Worm (Caenorhabditis elegans): ENCODE data around the gene blos-2.

ce11 chrIV:6329339-6329738 lies 4.7 kb upstream of the blos-2 start, which contains the start of gene seu-1:
- TF ChIP-seq ces-1 (GFP tag; optimal IDR thresholded peaks at IDR 0.05) = no peak
- TF ChIP-seq mep-1 (tag; optimal IDR thresholded peaks at IDR 0.05) = no peak
- no peak for TF ChIP-seq unc-39 (tag; optimal IDR thresholded peaks at IDR 0.05)
- TF ChIP-seq unc-62 (GFP tag; optimal IDR thresholded peaks at IDR 0.05) = no peak
- no peak for TF ChIP-seq nhr-76 (tag; optimal IDR thresholded peaks at IDR 0.05)
- TF ChIP-seq nhr-237 (tag; optimal IDR thresholded peaks at IDR 0.05) = no peak
- TF ChIP-seq ztf-11 (tag; optimal IDR thresholded peaks at IDR 0.05) = no peak
- no peak for TF ChIP-seq lin-32 (GFP tag; optimal IDR thresholded peaks at IDR 0.05)
- TF ChIP-seq unc-120 (tag; optimal IDR thresholded peaks at IDR 0.05; ENCODE audit: poor library complexity, severe bottlenecking) = no peak
- no peak for TF ChIP-seq mab-5 (tag; optimal IDR thresholded peaks at IDR 0.05)
- TF ChIP-seq sem-2 (GFP tag; optimal IDR thresholded peaks at IDR 0.05) = no peak
- no peak for TF ChIP-seq blmp-1 (tag; optimal IDR thresholded peaks at IDR 0.05)
- no peak for TF ChIP-seq lin-13 (tag; optimal IDR thresholded peaks at IDR 0.05)
